Worm (Caenorhabditis elegans): ENCODE results near the gene Y24D9A.7.

The Y24D9A.7 gene

DNA sequence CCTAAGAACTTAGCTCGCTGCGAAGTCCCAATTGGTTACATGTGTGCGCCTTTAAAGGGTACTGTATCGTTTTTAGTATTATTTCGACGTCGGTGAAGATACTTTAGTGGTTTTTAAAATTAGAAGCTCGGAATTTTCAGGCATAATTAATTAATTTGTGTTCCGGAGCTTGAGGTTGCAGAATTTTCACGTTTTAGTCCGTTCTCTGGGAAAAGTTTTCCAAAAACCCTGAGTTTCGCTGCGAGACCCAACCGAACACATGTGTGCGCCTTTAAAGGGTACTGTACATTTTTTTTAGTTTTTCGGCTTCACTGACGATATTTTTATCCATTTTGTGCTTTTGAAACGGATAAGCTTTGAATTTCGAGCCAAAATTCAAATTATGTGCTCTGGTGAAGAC, 11.5 kb downstream of the Y24D9A.7 start (continued):
- TF ChIP-seq lin-54 (GFP tag; optimal IDR thresholded peaks at IDR 0.05): peak; percentile 27
- TF ChIP-seq nhr-80 (tag; optimal IDR thresholded peaks at IDR 0.05): no peak
- no peak for TF ChIP-seq nfyb-1 (GFP tag; IDR thresholded peaks at IDR 0.05)
- TF ChIP-seq athp-1 (tag; optimal IDR thresholded peaks at IDR 0.05): peak; percentile 1
- TF ChIP-seq snpc-1.3 (tag; optimal IDR thresholded peaks at IDR 0.05; ENCODE audit: insufficient read depth): peak; percentile 37
- TF ChIP-seq cebp-2 (GFP tag; IDR thresholded peaks at IDR 0.05): no peak
- no peak for TF ChIP-seq C17E4.6 (GFP tag; IDR thresholded peaks at IDR 0.05)
- no peak for TF ChIP-seq nfya-1 (tag; optimal IDR thresholded peaks at IDR 0.05; ENCODE audit: borderline replicate concordance, insufficient read depth)
- TF ChIP-seq K12H6.12 (tag; optimal IDR thresholded peaks at IDR 0.05): no peak
- no peak for TF ChIP-seq chd-7 (tag; optimal IDR thresholded peaks at IDR 0.05)
- TF ChIP-seq ztf-3 (GFP tag; optimal IDR thresholded peaks at IDR 0.05): no peak
- TF ChIP-seq ceh-40 (GFP tag; IDR thresholded peaks at IDR 0.05): no peak
- no peak for TF ChIP-seq hlh-12 (tag; optimal IDR thresholded peaks at IDR 0.05)
- peak; percentile 75; the same call in 1 of the 2 replicates for TF ChIP-seq madf-3 (GFP tag; IDR thresholded peaks at IDR 0.05)
- TF ChIP-seq ztf-6 (GFP tag; IDR thresholded peaks at IDR 0.05): no peak
- TF ChIP-seq let-607 (tag; optimal IDR thresholded peaks at IDR 0.05): no peak
- no peak for TF ChIP-seq zim-3 (tag; optimal IDR thresholded peaks at IDR 0.05)
- no peak for TF ChIP-seq tbx-9 (tag; optimal IDR thresholded peaks at IDR 0.05; ENCODE audit: borderline replicate concordance)
- TF ChIP-seq mel-28 (tag; optimal IDR thresholded peaks at IDR 0.05; ENCODE audit: borderline replicate concordance): no peak
- peak; percentile 95 for TF ChIP-seq lsl-1 (GFP tag; optimal IDR thresholded peaks at IDR 0.05)
- no peak for TF ChIP-seq F10E7.11 (tag; optimal IDR thresholded peaks at IDR 0.05)
- TF ChIP-seq ztf-28 (GFP tag; IDR thresholded peaks at IDR 0.05): no peak
- TF ChIP-seq egl-44 (GFP tag; IDR thresholded peaks at IDR 0.05): no peak
- no peak for TF ChIP-seq madf-10 (tag; optimal IDR thresholded peaks at IDR 0.05)
- peak; percentile 49 for TF ChIP-seq hrde-1 (tag; optimal IDR thresholded peaks at IDR 0.05; ENCODE audit: borderline replicate concordance)
- no peak for TF ChIP-seq cebp-1 (GFP tag; IDR thresholded peaks at IDR 0.05)
- no peak for TF ChIP-seq cebp-1 (tag; optimal IDR thresholded peaks at IDR 0.05)
- TF ChIP-seq hsf-1 (GFP tag; IDR thresholded peaks at IDR 0.05): peak; percentile 48; the same call in 1 of the 2 replicates
- no peak; the same call in 1 of the 2 replicates for TF ChIP-seq dox-1 (GFP tag; IDR thresholded peaks at IDR 0.05)
- TF ChIP-seq snpc-4 (GFP tag; optimal IDR thresholded peaks at IDR 0.05): peak; percentile 6
- peak in 1 of 4 experiments; percentile 56 for TF ChIP-seq snpc-4 (tag; optimal IDR thresholded peaks at IDR 0.05)
- no peak for TF ChIP-seq Y79H2A.3 (GFP tag; conservative IDR thresholded peaks at IDR 0.05)
- no peak for TF ChIP-seq bed-2 (GFP tag; IDR thresholded peaks at IDR 0.05)
- no peak for TF ChIP-seq dpl-1 (GFP tag; optimal IDR thresholded peaks at IDR 0.05)
- no peak for TF ChIP-seq ceh-58 (GFP tag; IDR thresholded peaks at IDR 0.05)
- TF ChIP-seq pha-4 (tag; optimal IDR thresholded peaks at IDR 0.05): no peak
- TF ChIP-seq die-1 (tag; optimal IDR thresholded peaks at IDR 0.05): no peak
- TF ChIP-seq bed-1 (GFP tag; IDR thresholded peaks at IDR 0.05): no peak
- TF ChIP-seq ama-1 (optimal IDR thresholded peaks at IDR 0.05): no peak
- TF ChIP-seq ama-1 (GFP tag; optimal IDR thresholded peaks at IDR 0.05): no peak
- TF ChIP-seq nhr-179 (tag; optimal IDR thresholded peaks at IDR 0.05): no peak
- no peak for TF ChIP-seq hlh-26 (GFP tag; conservative IDR thresholded peaks at IDR 0.05)
- TF ChIP-seq ztf-26 (tag; optimal IDR thresholded peaks at IDR 0.05): no peak
- TF ChIP-seq mcd-1 (GFP tag; IDR thresholded peaks at IDR 0.05): peak; percentile 61
- TF ChIP-seq D2030.7 (GFP tag; IDR thresholded peaks at IDR 0.05): peak; percentile 75
- TF ChIP-seq sdz-38 (tag; optimal IDR thresholded peaks at IDR 0.05): no peak
- TF ChIP-seq akir-1 (GFP tag; optimal IDR thresholded peaks at IDR 0.05): no peak
- TF ChIP-seq nhr-27 (tag; optimal IDR thresholded peaks at IDR 0.05): no peak
- no peak for TF ChIP-seq mes-4 (tag; optimal IDR thresholded peaks at IDR 0.05)
- no peak for TF ChIP-seq Y53F4B.3 (GFP tag; IDR thresholded peaks at IDR 0.05)

Data from whole organism, young adult.